Worm (Caenorhabditis elegans) whole organism, young adult: ENCODE data around the gene R02D5.7.

ENCODE experiments used
- B0261.1 ChIP-seq: sonication (generic microtip); optimal IDR thresholded peaks from 2 replicates; lab custom pipeline; 2016; ENCODE audit warnings: mild to moderate bottlenecking, missing genetic modification characterization, moderate library complexity, missing compliant biosample characterization
- C06A6.2 ChIP-seq: fragments of 200-800 bp; sonication (Bioruptor generic); conservative IDR thresholded peaks from 2 replicates; pipeline ENCODE4 v1.3.6; 2022; ENCODE audit warnings: missing genetic modification characterization, missing compliant biosample characterization
- D2030.7 ChIP-seq: fragments of 200-800 bp; sonication (Bioruptor generic); IDR thresholded peaks from 2 replicates; pipeline ENCODE4 v1.3.6; 2022; ENCODE audit warnings: missing genetic modification reagents, missing genetic modification characterization, missing compliant biosample characterization
- F33H1.4 ChIP-seq: fragments of 200-800 bp; sonication (Bioruptor generic); IDR thresholded peaks from 2 replicates; pipeline ENCODE4 v1.3.6; 2022; ENCODE audit warnings: missing genetic modification reagents, missing genetic modification characterization, missing compliant biosample characterization
- F37B4.10 ChIP-seq: fragments of 200-800 bp; sonication (Bioruptor generic); IDR thresholded peaks from 2 replicates; pipeline ENCODE4 v1.3.6; 2022; ENCODE audit warnings: missing genetic modification characterization, missing compliant biosample characterization
- F39B2.1 ChIP-seq: fragments of 200-800 bp; sonication (Bioruptor generic); IDR thresholded peaks from 2 replicates; pipeline ENCODE4 v1.3.6; 2022; ENCODE audit warnings: missing genetic modification reagents, missing genetic modification characterization, missing compliant biosample characterization
- K12H6.12 ChIP-seq: fragments of 200-800 bp; sonication (Bioruptor generic); optimal IDR thresholded peaks from 2 replicates; lab custom pipeline; 2018; ENCODE audit warnings: mild to moderate bottlenecking, missing genetic modification characterization, missing compliant biosample characterization
- Y53F4B.3 ChIP-seq: fragments of 200-800 bp; sonication (Bioruptor generic); IDR thresholded peaks from 2 replicates; pipeline ENCODE4 v1.3.6; 2022; ENCODE audit warnings: missing genetic modification reagents, missing genetic modification characterization, missing compliant biosample characterization
- aptf-2 ChIP-seq: fragments of 200-800 bp; sonication (Bioruptor generic); conservative IDR thresholded peaks from 2 replicates; pipeline ENCODE4 v1.3.6; 2022; ENCODE audit warnings: missing genetic modification reagents, missing genetic modification characterization, missing compliant biosample characterization
- attf-3 ChIP-seq: fragments of 200-800 bp; sonication (Bioruptor generic); conservative IDR thresholded peaks from 2 replicates; pipeline ENCODE4 v1.3.6; 2022; ENCODE audit warnings: missing genetic modification reagents, missing genetic modification characterization, missing compliant biosample characterization
- attf-5 ChIP-seq: fragments of 200-800 bp; sonication (Bioruptor generic); optimal IDR thresholded peaks from 2 replicates; lab custom pipeline; 2018; ENCODE audit warnings: mild to moderate bottlenecking, missing genetic modification characterization, missing compliant biosample characterization
- bed-1 ChIP-seq: fragments of 200-800 bp; sonication (Bioruptor generic); IDR thresholded peaks from 2 replicates; pipeline ENCODE4 v1.3.6; 2022; ENCODE audit warnings: missing genetic modification reagents, missing genetic modification characterization, missing compliant biosample characterization
- bed-2 ChIP-seq: fragments of 200-800 bp; sonication (Bioruptor generic); IDR thresholded peaks from 2 replicates; pipeline ENCODE4 v1.3.6; 2022; ENCODE audit warnings: missing genetic modification reagents, missing genetic modification characterization, missing compliant biosample characterization
- ceh-40 ChIP-seq: fragments of 200-800 bp; sonication (Bioruptor generic); IDR thresholded peaks from 2 replicates; pipeline ENCODE4 v1.3.6; 2022; ENCODE audit warnings: missing genetic modification characterization, missing compliant biosample characterization
- die-1 ChIP-seq: sonication (generic microtip); optimal IDR thresholded peaks from 2 replicates; lab custom pipeline; 2016; ENCODE audit warnings: missing genotype, mild to moderate bottlenecking, missing genetic modification characterization, missing compliant biosample characterization
- dox-1 ChIP-seq: fragments of 200-800 bp; sonication (Bioruptor generic); IDR thresholded peaks from 2 replicates; pipeline ENCODE4 v1.3.6; 2022; ENCODE audit warnings: missing genetic modification reagents, missing genetic modification characterization, missing compliant biosample characterization
- dpff-1 ChIP-seq: sonication (generic microtip); optimal IDR thresholded peaks from 2 replicates; lab custom pipeline; 2017; ENCODE audit warnings: mild to moderate bottlenecking, missing genetic modification characterization, missing compliant biosample characterization
- dpl-1 ChIP-seq: fragments of 150-350 bp; optimal IDR thresholded peaks from 2 replicates; lab custom pipeline; 2014; ENCODE audit warnings: missing biosample characterization, missing genetic modification reagents, missing genetic modification characterization
- efl-1 ChIP-seq: fragments of 150-350 bp; optimal IDR thresholded peaks from 2 replicates; lab custom pipeline; 2014; ENCODE audit warnings: missing biosample characterization, missing genetic modification reagents, missing genetic modification characterization
- egl-18 ChIP-seq: fragments of 200-800 bp; sonication (Bioruptor generic); IDR thresholded peaks from 2 replicates; pipeline ENCODE4 v1.3.6; 2022; ENCODE audit warnings: missing genetic modification reagents, missing genetic modification characterization, missing compliant biosample characterization
- fkh-3 ChIP-seq: sonication (generic microtip); optimal IDR thresholded peaks from 2 replicates; lab custom pipeline; 2016; ENCODE audit warnings: mild to moderate bottlenecking, missing genetic modification characterization, missing compliant biosample characterization
- hmg-1.2 ChIP-seq: fragments of 200-800 bp; sonication (Bioruptor generic); IDR thresholded peaks from 2 replicates; pipeline ENCODE4 v1.3.6; 2022; ENCODE audit warnings: missing genetic modification reagents, missing genetic modification characterization, missing compliant biosample characterization
- let-607 ChIP-seq, 2 experiments: fragments of 200-800 bp in 1 of 2; sonication (Bioruptor generic) in 1 of 2; sonication (generic microtip) in 1 of 2; optimal IDR thresholded peaks; 2 replicates each; lab custom pipeline; 2016 to 2018; ENCODE audit warnings: mild to moderate bottlenecking in 2 of 2, missing compliant biosample characterization in 2 of 2, missing genetic modification characterization in 2 of 2, moderate library complexity in 2 of 2, missing genotype in 1 of 2
- lin-26 ChIP-seq: fragments of 200-800 bp; sonication (Bioruptor generic); IDR thresholded peaks from 2 replicates; pipeline ENCODE4 v1.3.6; 2022; ENCODE audit warnings: missing genetic modification reagents, missing genetic modification characterization, missing compliant biosample characterization
- lin-35 ChIP-seq, 3 experiments: fragments of 150-350 bp in 2 of 3; sonication (generic microtip) in 1 of 3; optimal IDR thresholded peaks; 2 replicates each; lab custom pipeline; 2014 to 2018; ENCODE audit warnings: missing biosample characterization in 3 of 3, missing genetic modification characterization in 3 of 3, missing genetic modification reagents in 3 of 3
- lin-40 ChIP-seq: sonication (generic microtip); optimal IDR thresholded peaks from 2 replicates; lab custom pipeline; 2016; ENCODE audit warnings: missing genetic modification characterization, mild to moderate bottlenecking, missing compliant biosample characterization, missing genotype, missing genetic modification reagents
- lsl-1 ChIP-seq: fragments of 200-800 bp; sonication (Bioruptor generic); optimal IDR thresholded peaks from 2 replicates; lab custom pipeline; 2018; ENCODE audit warnings: mild to moderate bottlenecking, missing genetic modification characterization, moderate library complexity, missing compliant biosample characterization
- madf-3 ChIP-seq: fragments of 200-800 bp; sonication (Bioruptor generic); IDR thresholded peaks from 2 replicates; pipeline ENCODE4 v1.3.6; 2022; ENCODE audit warnings: missing genetic modification reagents, missing genetic modification characterization, missing compliant biosample characterization
- mes-4 ChIP-seq: sonication (generic microtip); optimal IDR thresholded peaks from 2 replicates; lab custom pipeline; 2016; ENCODE audit warnings: missing genotype, missing genetic modification characterization, missing compliant biosample characterization
- nhr-80 ChIP-seq: sonication (generic microtip); optimal IDR thresholded peaks from 2 replicates; lab custom pipeline; 2016; ENCODE audit warnings: missing genetic modification characterization, missing compliant biosample characterization
- rec-8 ChIP-seq, 2 experiments: sonication (generic microtip); optimal IDR thresholded peaks; 2 replicates each; lab custom pipeline; 2016; ENCODE audit warnings: mild to moderate bottlenecking in 2 of 2, missing genetic modification characterization in 2 of 2, missing genetic modification reagents in 2 of 2, missing genotype in 2 of 2, missing biosample characterization in 1 of 2, missing compliant biosample characterization in 1 of 2, moderate library complexity in 1 of 2
- repo-1 ChIP-seq: sonication (generic microtip); optimal IDR thresholded peaks from 2 replicates; lab custom pipeline; 2017; ENCODE audit warnings: mild to moderate bottlenecking, missing genetic modification characterization, missing compliant biosample characterization
- sea-2 ChIP-seq: fragments of 200-800 bp; sonication (Bioruptor generic); IDR thresholded peaks from 2 replicates; pipeline ENCODE4 v1.3.6; 2022; ENCODE audit warnings: missing genetic modification characterization, missing compliant biosample characterization
- snpc-4 ChIP-seq, 5 experiments: fragments of 150-350 bp in 1 of 5; sonication (generic microtip) in 4 of 5; optimal IDR thresholded peaks; 2 replicates each; lab custom pipeline; 2014 to 2018; ENCODE audit warnings: missing genetic modification characterization in 5 of 5, missing biosample characterization in 3 of 5, antibody characterized with exemption in 2 of 5, mild to moderate bottlenecking in 2 of 5, missing compliant biosample characterization in 2 of 5, missing genotype in 2 of 5, moderate library complexity in 2 of 5, missing genetic modification reagents in 1 of 5
- sptf-2 ChIP-seq: fragments of 200-800 bp; sonication (Bioruptor generic); optimal IDR thresholded peaks from 2 replicates; lab custom pipeline; 2018; ENCODE audit warnings: mild to moderate bottlenecking, missing genetic modification characterization, missing compliant biosample characterization
- tlf-1 ChIP-seq: fragments of 200-800 bp; sonication (Bioruptor generic); optimal IDR thresholded peaks from 2 replicates; lab custom pipeline; 2018; ENCODE audit warnings: mild to moderate bottlenecking, missing genetic modification characterization, missing compliant biosample characterization
- unc-130 ChIP-seq: sonication (generic microtip); optimal IDR thresholded peaks from 2 replicates; lab custom pipeline; 2016; ENCODE audit warnings: missing genetic modification reagents, missing genetic modification characterization, missing compliant biosample characterization
- xnd-1 ChIP-seq: sonication (generic microtip); optimal IDR thresholded peaks from 2 replicates; lab custom pipeline; 2016; ENCODE audit warnings: missing genotype, missing genetic modification reagents, missing genetic modification characterization, missing compliant biosample characterization
- zfh-2 ChIP-seq: fragments of 200-800 bp; sonication (Bioruptor generic); conservative IDR thresholded peaks from 2 replicates; pipeline ENCODE4 v1.3.6; 2022; ENCODE audit warnings: missing genetic modification reagents, missing genetic modification characterization, missing compliant biosample characterization
- zim-3 ChIP-seq: sonication (generic microtip); optimal IDR thresholded peaks from 2 replicates; lab custom pipeline; 2017; ENCODE audit warnings: mild to moderate bottlenecking, missing genetic modification characterization, moderate library complexity, missing compliant biosample characterization
- ztf-18 ChIP-seq: sonication (generic microtip); optimal IDR thresholded peaks from 2 replicates; lab custom pipeline; 2016; ENCODE audit warnings: missing genotype, mild to moderate bottlenecking, missing genetic modification characterization, missing compliant biosample characterization
- ztf-25 ChIP-seq: fragments of 200-800 bp; sonication (Bioruptor generic); IDR thresholded peaks from 2 replicates; pipeline ENCODE4 v1.3.6; 2022; ENCODE audit warnings: missing genetic modification reagents, missing genetic modification characterization, missing compliant biosample characterization
- ztf-28 ChIP-seq: fragments of 200-800 bp; sonication (Bioruptor generic); IDR thresholded peaks from 2 replicates; pipeline ENCODE4 v1.3.6; 2022; ENCODE audit warnings: missing genetic modification reagents, missing genetic modification characterization, missing compliant biosample characterization

The R02D5.7 gene

ce11 chrV:14501136-14501535, 19.8 kb upstream of the R02D5.7 start, which contains the start of gene R02D5.24:
R02D5.24 (plus strand) TSS chrV:14501340.
- TF ChIP-seq F37B4.10 (GFP tag; lab: Robert Waterston, UW) (0 out of 2 replicates have a peak, but pooled peaks have one; percentile 40), attf-5 (GFP tag; lab: Kevin White, UChicago) (no peak), fkh-3 (tag; lab: Kevin White, UChicago) (no peak)

ce11 chrV:14500554-14500953, 19.3 kb upstream of the R02D5.7 start:
- no peak for TF ChIP-seq dpl-1 (GFP tag; lab: Kevin White, UChicago)
- TF ChIP-seq hmg-1.2 (GFP tag; lab: Robert Waterston, UW): peak; percentile 71
- peak; percentile 14 for TF ChIP-seq efl-1 (GFP tag; lab: Kevin White, UChicago)
- no peak for TF ChIP-seq bed-2 (GFP tag; lab: Robert Waterston, UW)
- TF ChIP-seq ztf-28 (GFP tag; lab: Robert Waterston, UW): no peak

DNA sequence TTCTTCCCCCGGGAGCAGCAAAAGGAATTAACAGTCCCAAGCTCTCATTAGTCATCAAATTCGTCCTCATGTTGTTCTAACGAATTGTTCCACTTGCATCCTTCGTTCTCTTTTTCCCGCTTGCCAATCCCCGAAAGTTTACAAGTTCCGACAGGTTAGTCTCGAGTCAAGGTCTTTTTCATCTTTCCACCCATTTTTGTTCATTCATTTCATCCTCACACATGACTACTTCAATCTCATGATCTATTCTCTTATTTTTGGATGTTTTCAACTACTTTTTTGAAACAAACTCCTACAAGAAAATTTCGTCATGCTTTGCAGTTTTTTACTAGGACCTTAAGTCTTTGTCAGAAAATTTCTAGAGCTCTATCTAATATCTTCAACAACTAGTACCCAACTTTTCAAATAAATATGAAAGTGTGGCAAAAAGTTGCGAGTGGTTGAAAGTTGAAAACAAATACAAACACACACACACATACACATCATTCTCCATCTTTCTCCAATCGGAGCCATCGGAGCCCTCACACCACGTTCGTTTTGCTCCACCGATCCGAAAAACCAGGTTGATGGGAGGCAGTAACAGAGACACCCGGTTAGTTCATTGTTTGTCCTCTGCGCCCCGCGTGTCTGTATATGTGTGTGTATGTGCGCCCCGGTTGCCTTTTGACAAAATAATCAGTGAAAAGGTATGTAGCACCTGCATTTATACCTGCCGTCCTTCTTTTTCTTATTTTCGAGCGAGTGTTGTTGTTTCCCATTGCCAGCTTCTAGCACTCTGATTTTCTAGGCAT, 18.0 kb upstream of the R02D5.7 start:
- TF ChIP-seq die-1 (tag; lab: Kevin White, UChicago) (no peak), ztf-25 (no peak), sea-2 (GFP tag; lab: Robert Waterston, UW) (no peak), B0261.1 (tag; lab: Kevin White, UChicago) (no peak), madf-3 (GFP tag; lab: Robert Waterston, UW) (no peak), attf-3 (GFP tag; lab: Robert Waterston, UW) (no peak), unc-130 (GFP tag; lab: Kevin White, UChicago) (no peak), let-607 (tag; optimal IDR thresholded peaks at IDR 0.05; lab: Kevin White, UChicago) (no peak), mes-4 (tag; lab: Kevin White, UChicago) (no peak), repo-1 (tag; lab: Kevin White, UChicago) (no peak), zfh-2 (GFP tag; lab: Robert Waterston, UW) (no peak), dox-1 (GFP tag; lab: Robert Waterston, UW) (peak; percentile 51; the same call in 1 of the 2 replicates), xnd-1 (tag; lab: Kevin White, UChicago) (no peak), F33H1.4 (GFP tag; lab: Robert Waterston, UW) (no peak), tlf-1 (GFP tag; lab: Kevin White, UChicago) (no peak), lin-26 (GFP tag; lab: Robert Waterston, UW) (peak; percentile 30; the same call in 1 of the 2 replicates), Y53F4B.3 (GFP tag; lab: Robert Waterston, UW) (no peak), lsl-1 (GFP tag; lab: Kevin White, UChicago) (no peak), nhr-80 (tag; lab: Kevin White, UChicago) (peak; percentile 21), bed-1 (no peak), F39B2.1 (no peak), C06A6.2 (GFP tag; lab: Robert Waterston, UW) (no peak)
- TF ChIP-seq, all 124 proteins: peak for 3

DNA sequence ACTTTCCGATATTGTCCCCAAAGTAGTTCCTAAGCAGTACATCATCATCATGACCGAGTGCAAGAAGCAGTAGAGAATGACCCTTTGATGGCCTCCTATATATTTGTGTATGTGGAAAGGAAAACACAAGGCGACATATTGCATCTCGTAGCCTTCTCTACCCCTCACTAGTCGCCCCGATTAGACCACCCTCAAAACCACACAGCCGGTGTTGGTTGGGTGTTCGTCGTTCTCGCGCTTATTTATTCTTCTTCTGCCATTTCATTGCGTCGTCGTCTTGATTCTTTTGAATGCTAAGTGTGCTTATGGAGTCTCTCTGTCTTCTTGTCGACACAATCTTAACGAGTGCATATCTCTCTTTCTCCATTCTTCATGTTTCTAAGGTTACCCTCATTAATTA, 16.9 kb upstream of the R02D5.7 start:
- no peak for TF ChIP-seq K12H6.12 (tag; lab: Kevin White, UChicago)
- no peak for TF ChIP-seq egl-18 (GFP tag; lab: Robert Waterston, UW)
- no peak for TF ChIP-seq Y53F4B.3 (GFP tag; lab: Robert Waterston, UW)
- no peak for TF ChIP-seq bed-1
- no peak for TF ChIP-seq aptf-2 (GFP tag; lab: Robert Waterston, UW)
- no peak for TF ChIP-seq D2030.7 (GFP tag; lab: Robert Waterston, UW)
- no peak for TF ChIP-seq ztf-25
- no peak for TF ChIP-seq ceh-40
- TF ChIP-seq zim-3 (tag; lab: Kevin White, UChicago): no peak
- no peak for TF ChIP-seq ztf-18 (tag; lab: Kevin White, UChicago)
- TF ChIP-seq snpc-4 (GFP tag; optimal IDR thresholded peaks at IDR 0.05; lab: Kevin White, UChicago): no peak
- TF ChIP-seq snpc-4 (tag; optimal IDR thresholded peaks at IDR 0.05; lab: Kevin White, UChicago): no peak
- TF ChIP-seq rec-8 (tag; optimal IDR thresholded peaks at IDR 0.05; lab: Kevin White, UChicago): no peak
- no peak for TF ChIP-seq sptf-2
- TF ChIP-seq lin-40 (tag; lab: Kevin White, UChicago): no peak
- no peak for TF ChIP-seq lin-35 (GFP tag; optimal IDR thresholded peaks at IDR 0.05; lab: Kevin White, UChicago)
- TF ChIP-seq dpff-1 (tag; lab: Kevin White, UChicago): no peak
